Fruit fly (Drosophila melanogaster) ovary, adult (tissue): ENCODE data around the gene CG2100.
A peak's percentile ranks its signal among the peaks of the same experiment; 100 is the strongest.

Experiments used
- CG17801 ChIP-seq: fragments of 200-800 bp; optimal IDR thresholded peaks from 2 replicates; lab custom pipeline; 2019; ENCODE audit warnings: missing biosample characterization, mild to moderate bottlenecking, missing genetic modification characterization, moderate library complexity; ENCODE audit not compliant: partially characterized antibody

Gene CG2100

DNA sequence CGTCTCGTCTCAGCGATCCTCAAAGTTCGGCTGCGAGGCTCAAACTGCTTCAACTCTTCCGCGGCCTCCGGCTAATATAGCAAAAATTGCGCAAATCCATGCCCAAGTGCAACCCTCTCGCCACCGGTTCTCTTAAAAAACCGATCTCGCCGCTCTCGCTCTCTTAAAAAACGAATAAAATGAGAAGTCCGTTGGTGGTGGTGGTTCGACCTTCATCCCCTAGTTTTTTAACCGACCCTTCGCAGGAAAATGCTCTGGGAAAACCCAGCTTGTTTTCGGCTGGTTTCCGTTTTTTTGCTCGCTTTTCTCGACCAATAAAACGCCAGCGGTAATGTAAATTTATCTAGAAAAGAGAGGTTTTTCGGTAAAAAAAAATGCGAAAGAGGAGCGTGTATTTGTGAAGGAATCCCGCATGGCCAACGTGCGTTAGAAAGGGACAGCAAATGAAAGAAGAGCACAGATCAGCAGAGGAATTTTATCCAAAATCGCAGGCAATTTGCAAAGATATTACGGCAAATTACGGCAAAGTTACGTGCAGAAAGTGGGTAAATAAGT is 19.3 kb downstream of the CG2100 start, which contains the start of gene cas:
Gene cas (minus strand): TSS at position 51 of the 555 bp plus-strand sequence.
- no peak for TF ChIP-seq CG17801 (GFP tag; lab: Kevin White, UChicago)

DNA sequence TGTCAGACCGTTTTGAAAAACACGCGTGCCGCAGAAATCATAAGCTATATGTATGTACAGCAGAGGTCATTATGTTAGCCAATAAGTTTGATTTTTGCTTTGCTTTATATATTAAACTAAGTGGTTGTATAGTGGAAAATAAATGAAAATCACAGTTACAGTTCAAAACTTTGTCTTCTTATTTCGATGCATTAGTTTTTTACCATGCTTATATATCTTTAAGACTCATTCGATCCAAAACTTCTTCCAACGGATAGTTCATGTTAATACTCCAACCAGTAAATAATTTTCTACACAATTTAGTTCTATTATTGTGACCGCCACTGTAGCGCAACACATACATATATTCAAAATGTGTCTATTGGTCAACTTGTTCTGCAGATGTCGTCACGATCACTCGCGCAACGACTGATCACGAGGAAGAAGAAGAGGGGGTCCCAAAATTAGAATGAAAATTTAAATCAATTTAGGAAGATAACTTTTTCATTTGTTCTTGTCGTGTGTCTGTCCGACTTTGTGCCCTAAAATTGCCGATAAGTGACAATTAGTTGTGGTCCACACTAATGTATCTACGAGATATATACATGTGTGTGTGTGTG is 30.6 kb downstream of the CG2100 start:
- TF ChIP-seq CG17801 (GFP tag; lab: Kevin White, UChicago): peak; percentile 54

- no peak for TF ChIP-seq CG17801 (GFP tag; lab: Kevin White, UChicago)
These were observed 31.2 kb downstream of the CG2100 start for dm6 chr3R:5704982-5705381.

- peak; percentile 11 for TF ChIP-seq CG17801 (GFP tag; lab: Kevin White, UChicago)
These were observed 35.1 kb downstream of the CG2100 start for dm6 chr3R:5701104-5701503.

dm6 chr3R:5696384-5696783 is 39.8 kb downstream of the CG2100 start:
- no peak for TF ChIP-seq CG17801 (GFP tag; lab: Kevin White, UChicago)

DNA sequence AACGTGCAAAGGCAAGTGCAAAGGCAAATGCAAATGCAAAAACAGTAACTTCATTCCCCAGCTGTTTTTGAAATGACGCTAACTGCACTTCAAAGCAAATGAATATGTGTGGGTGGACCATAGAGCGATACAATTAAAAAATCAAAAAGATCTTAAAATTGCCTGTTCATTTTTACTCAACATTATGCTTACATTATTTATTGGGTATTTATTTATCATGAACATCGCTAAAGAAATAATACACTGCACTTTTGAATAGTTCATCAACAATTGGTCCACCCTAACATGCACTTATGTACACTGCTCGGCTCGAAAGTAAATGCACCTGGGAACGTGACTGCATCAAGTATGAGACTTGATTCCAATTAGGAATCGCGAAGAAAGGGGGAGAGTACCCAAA is 41.7 kb downstream of the CG2100 start:
- TF ChIP-seq CG17801 (GFP tag; lab: Kevin White, UChicago): peak; percentile 95

DNA sequence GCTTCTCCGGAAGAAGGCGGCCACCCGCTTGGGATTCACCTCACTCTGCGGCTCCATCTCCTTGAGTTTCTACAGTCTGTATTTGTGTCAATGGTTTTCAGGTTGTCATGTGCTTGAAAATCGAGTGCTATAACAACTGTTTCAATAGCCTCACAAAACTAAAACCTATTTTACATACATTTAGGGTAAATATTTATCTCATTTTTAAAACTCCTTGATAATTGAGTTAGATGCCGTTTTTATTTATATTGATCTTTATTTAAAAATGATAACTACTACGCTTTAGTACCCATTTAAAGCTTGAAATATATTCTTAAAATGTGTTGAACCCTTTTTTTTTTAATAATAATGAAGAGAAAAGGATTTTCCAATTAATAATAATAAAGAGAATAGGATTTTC is 43.0 kb downstream of the CG2100 start, which contains the start of gene CG2104:
Gene CG2104 (minus strand): TSS at position 101 of the 400 bp plus-strand sequence.
- no peak for TF ChIP-seq CG17801 (GFP tag; lab: Kevin White, UChicago)

dm6 chr3R:5691042-5691441 is 45.1 kb downstream of the CG2100 start:
- no peak for TF ChIP-seq CG17801 (GFP tag; lab: Kevin White, UChicago)

DNA sequence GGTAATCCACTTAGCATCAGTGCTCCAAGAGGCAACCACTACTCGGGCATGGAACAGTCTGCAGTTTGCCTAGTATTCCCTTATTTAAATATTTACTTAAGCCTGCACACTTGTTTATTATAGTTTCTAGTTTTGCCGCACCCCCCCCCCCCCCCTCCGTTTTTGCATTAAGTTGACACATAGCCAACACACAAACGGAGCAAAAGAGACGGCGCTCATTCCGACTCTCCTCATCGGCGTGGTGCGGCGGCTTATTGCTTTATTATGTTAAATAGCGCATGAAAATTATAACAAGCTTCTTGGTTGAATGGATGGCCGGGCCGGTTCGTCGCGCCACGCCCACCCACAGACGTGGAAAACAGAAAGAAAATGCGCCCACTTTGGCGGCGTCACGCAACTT is 46.5 kb downstream of the CG2100 start:
- no peak for TF ChIP-seq CG17801 (GFP tag; lab: Kevin White, UChicago)

DNA sequence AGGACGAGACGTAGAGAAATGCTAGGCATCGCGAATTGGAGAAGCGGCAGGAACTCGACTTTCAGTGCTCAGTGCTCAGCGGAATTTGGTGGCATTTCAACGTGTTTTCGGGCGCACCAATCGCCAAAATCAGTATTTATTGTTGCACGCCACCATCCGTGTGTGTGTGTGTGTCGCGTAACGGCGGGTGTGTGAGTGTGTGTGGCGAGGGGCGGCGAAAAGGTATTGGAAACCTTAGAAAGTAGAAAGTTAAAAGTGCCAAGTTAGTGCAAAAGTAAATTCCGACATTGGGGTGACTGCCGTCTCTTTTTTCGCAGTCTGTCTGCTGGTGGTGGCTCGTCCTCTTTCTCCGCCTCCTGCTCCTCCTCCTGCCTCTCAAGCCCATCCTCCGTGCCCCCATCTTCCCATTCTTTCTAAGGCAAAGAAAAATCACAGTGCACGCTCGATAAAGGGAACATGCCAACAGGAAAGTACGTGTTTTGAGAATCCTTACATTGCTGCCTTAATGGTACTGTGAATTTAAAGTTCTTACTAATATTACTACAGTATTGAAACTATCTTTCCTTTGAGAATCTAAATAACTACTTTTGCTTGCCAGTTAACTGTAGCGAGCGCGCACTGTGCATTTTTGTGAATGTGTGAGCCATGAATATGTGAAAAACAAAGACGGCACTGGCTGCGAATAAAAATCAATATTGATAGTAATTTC is 50.0 kb downstream of the CG2100 start:
- TF ChIP-seq CG17801 (GFP tag; lab: Kevin White, UChicago): no peak

DNA sequence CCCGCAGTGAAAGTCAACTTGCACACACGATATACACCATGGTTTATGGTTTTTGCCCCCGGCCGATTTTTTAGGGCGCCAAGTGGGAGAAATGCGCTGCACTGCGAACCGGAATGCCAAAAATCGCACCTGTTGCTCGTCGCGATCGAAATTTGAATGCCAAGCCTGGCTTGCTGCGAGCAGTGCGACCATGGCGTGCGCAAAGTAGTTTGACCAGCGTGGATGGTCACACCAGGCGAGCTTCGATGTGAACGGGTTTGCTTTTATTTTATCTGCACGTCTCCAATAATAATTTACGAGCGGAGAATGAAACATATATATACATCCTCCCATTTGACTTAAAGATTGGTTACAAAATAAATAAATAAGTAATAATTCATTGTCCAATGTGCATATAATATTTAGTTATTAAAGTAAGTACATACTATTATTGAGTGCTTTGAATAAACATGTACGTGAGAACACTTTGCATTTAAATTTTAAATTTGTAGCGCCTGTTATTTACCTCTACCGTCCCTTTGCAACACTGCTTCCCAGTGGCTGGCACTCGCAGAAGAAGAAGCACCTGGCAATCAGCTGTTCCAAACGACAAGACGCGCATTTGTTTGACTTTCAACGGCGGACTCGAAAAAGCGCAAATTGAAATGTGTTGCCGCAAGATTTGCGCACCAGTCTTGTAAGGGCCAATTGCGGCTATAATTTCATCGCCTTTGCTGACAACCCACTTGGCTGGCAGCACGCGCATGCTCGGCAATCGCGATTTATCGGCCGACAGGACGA is 50.7 kb downstream of the CG2100 start, which contains the start of the genes Rab23 and plx:
Gene Rab23 (minus strand): TSS at position 166 of the 780 bp plus-strand sequence.
Gene plx (plus strand): TSS at position 587 of the 780 bp plus-strand sequence.
- TF ChIP-seq CG17801 (GFP tag; lab: Kevin White, UChicago): no peak
